Worm (Caenorhabditis elegans): Measurements from ENCODE around the gene C15H7.3.

C15H7.3 gene

DNA sequence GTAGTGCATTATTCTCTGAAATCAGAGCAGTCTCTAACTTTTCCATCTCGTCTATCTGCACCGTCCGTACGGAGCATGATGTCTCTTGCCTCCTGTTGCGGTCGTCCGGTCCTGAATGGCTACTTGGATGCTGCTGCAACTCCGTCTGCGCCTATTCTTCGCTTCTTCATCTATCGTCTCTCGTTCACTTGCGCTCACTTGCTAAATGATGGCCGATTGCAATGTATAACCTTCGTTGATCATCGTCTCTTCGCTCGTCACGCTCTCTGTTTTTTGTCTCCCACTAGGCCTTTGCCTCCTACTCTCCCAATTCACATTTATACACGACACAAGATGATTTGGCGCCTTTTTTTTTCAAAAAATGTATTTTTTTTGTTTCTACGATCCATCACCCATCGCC lies 45.6 kb upstream of the C15H7.3 start:
- TF ChIP-seq crh-2 (tag; optimal IDR thresholded peaks at IDR 0.05) (peak; percentile 70), dmd-4 (tag; optimal IDR thresholded peaks at IDR 0.05) (no peak), zag-1 (tag; optimal IDR thresholded peaks at IDR 0.05) (peak; percentile 16), Y55F3AM.14 (GFP tag; optimal IDR thresholded peaks at IDR 0.05) (no peak), ceh-82 (tag; optimal IDR thresholded peaks at IDR 0.05) (no peak), nhr-23 (tag; optimal IDR thresholded peaks at IDR 0.05) (no peak), ztf-11 (tag; optimal IDR thresholded peaks at IDR 0.05) (no peak), nhr-25 (tag; optimal IDR thresholded peaks at IDR 0.05) (peak; percentile 21), sem-4 (tag; optimal IDR thresholded peaks at IDR 0.05) (no peak), egl-27 (tag; optimal IDR thresholded peaks at IDR 0.05) (no peak), ama-1 (optimal IDR thresholded peaks at IDR 0.05) (no peak), skn-1 (tag; optimal IDR thresholded peaks at IDR 0.05) (no peak), nhr-21 (tag; optimal IDR thresholded peaks at IDR 0.05) (no peak), nhr-77 (tag; optimal IDR thresholded peaks at IDR 0.05) (no peak), nhr-6 (tag; optimal IDR thresholded peaks at IDR 0.05) (no peak), mdl-1 (tag; optimal IDR thresholded peaks at IDR 0.05) (peak in 1 of 2 experiments; percentile 64), mab-5 (tag; optimal IDR thresholded peaks at IDR 0.05) (no peak), lsy-2 (tag; optimal IDR thresholded peaks at IDR 0.05) (peak; percentile 34 to 59), nhr-10 (tag; optimal IDR thresholded peaks at IDR 0.05) (no peak), unc-62 (GFP tag; optimal IDR thresholded peaks at IDR 0.05) (no peak), nhr-11 (tag; optimal IDR thresholded peaks at IDR 0.05) (no peak), unc-39 (tag; optimal IDR thresholded peaks at IDR 0.05) (no peak), sma-9 (GFP tag; optimal IDR thresholded peaks at IDR 0.05) (peak; percentile 55), sma-9 (tag; optimal IDR thresholded peaks at IDR 0.05) (no peak), aly-2 (tag; optimal IDR thresholded peaks at IDR 0.05) (no peak), peb-1 (tag; optimal IDR thresholded peaks at IDR 0.05) (no peak), ztf-1 (GFP tag; conservative IDR thresholded peaks at IDR 0.05) (no peak), ceh-16 (tag; optimal IDR thresholded peaks at IDR 0.05) (no peak), lin-11 (tag; optimal IDR thresholded peaks at IDR 0.05) (peak; percentile 19), nhr-12 (tag; optimal IDR thresholded peaks at IDR 0.05) (no peak), lin-13 (GFP tag; optimal IDR thresholded peaks at IDR 0.05) (peak; percentile 12), nhr-237 (tag; optimal IDR thresholded peaks at IDR 0.05) (no peak), ZK546.5 (tag; optimal IDR thresholded peaks at IDR 0.05) (no peak), elt-3 (tag; optimal IDR thresholded peaks at IDR 0.05) (no peak), fos-1 (tag; optimal IDR thresholded peaks at IDR 0.05) (peak; percentile 89), C34F6.9 (tag; optimal IDR thresholded peaks at IDR 0.05) (peak; percentile 67), snpc-4 (tag; optimal IDR thresholded peaks at IDR 0.05) (no peak), ztf-4 (tag; optimal IDR thresholded peaks at IDR 0.05) (no peak), elt-1 (tag; optimal IDR thresholded peaks at IDR 0.05) (no peak), nhr-129 (tag; optimal IDR thresholded peaks at IDR 0.05) (peak; percentile 84), blmp-1 (tag; optimal IDR thresholded peaks at IDR 0.05; ENCODE audit: insufficient read depth) (no peak), unc-55 (GFP tag; optimal IDR thresholded peaks at IDR 0.05) (peak; percentile 48), lin-39 (tag; optimal IDR thresholded peaks at IDR 0.05) (no peak), gmeb-1 (tag; optimal IDR thresholded peaks at IDR 0.05) (no peak), sma-3 (GFP tag; optimal IDR thresholded peaks at IDR 0.05) (no peak), mbf-1 (tag; optimal IDR thresholded peaks at IDR 0.05) (no peak), F13H6.1 (tag; optimal IDR thresholded peaks at IDR 0.05) (peak; percentile 76), R02D3.7 (tag; optimal IDR thresholded peaks at IDR 0.05) (no peak), alr-1 (tag; optimal IDR thresholded peaks at IDR 0.05) (no peak)

DNA sequence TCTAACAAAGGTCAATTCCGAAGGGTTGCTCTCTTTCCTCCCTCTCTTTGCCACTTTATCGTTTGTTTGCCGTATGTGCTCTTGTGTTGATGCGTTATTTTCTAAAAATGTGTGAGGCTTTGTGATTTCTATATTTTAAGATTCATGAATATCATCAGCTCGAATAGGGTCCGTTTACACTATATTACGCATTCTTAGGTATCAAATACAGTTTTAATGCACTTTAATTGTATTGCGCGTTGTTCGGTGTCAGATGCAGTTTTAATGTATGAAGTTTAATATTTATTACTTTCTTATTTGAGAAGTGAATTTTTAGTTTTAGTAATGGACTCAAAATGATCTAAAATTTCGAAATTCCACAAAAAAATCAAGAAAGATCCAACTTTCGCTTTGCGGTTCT lies 44.6 kb upstream of the C15H7.3 start, which contains the start of gene bud-31:
Gene bud-31 (minus strand): TSS at position 101 of the 400 bp plus-strand sequence.
- TF ChIP-seq zag-1 (tag; optimal IDR thresholded peaks at IDR 0.05) (no peak), nhr-11 (tag; optimal IDR thresholded peaks at IDR 0.05) (no peak), nhr-25 (tag; optimal IDR thresholded peaks at IDR 0.05) (no peak), sma-3 (GFP tag; optimal IDR thresholded peaks at IDR 0.05) (no peak), skn-1 (tag; optimal IDR thresholded peaks at IDR 0.05) (no peak), nhr-23 (tag; optimal IDR thresholded peaks at IDR 0.05) (no peak), nhr-237 (tag; optimal IDR thresholded peaks at IDR 0.05) (no peak), Y55F3AM.14 (GFP tag; optimal IDR thresholded peaks at IDR 0.05) (no peak), snpc-4 (tag; optimal IDR thresholded peaks at IDR 0.05) (no peak), nhr-12 (tag; optimal IDR thresholded peaks at IDR 0.05) (no peak), sem-4 (tag; optimal IDR thresholded peaks at IDR 0.05) (no peak), gmeb-1 (tag; optimal IDR thresholded peaks at IDR 0.05) (no peak), nhr-77 (tag; optimal IDR thresholded peaks at IDR 0.05) (no peak), ztf-11 (tag; optimal IDR thresholded peaks at IDR 0.05) (no peak), fos-1 (tag; optimal IDR thresholded peaks at IDR 0.05) (no peak)

Measured in whole organism, L2 larva.